Worm (Caenorhabditis elegans) whole organism, L4/young adult: Measurements from ENCODE around the gene T20G5.13.

Experiments
- W03F9.2 ChIP-seq: fragments of 150-350 bp; optimal IDR thresholded peaks from 2 replicates; lab custom pipeline; 2014; ENCODE audit warnings: missing biosample characterization, missing genetic modification characterization
- dao-5 ChIP-seq: sonication (generic microtip); optimal IDR thresholded peaks from 2 replicates; lab custom pipeline; 2016; ENCODE audit warnings: missing genotype, missing genetic modification characterization, moderate library complexity, missing compliant biosample characterization
- him-1 ChIP-seq: sonication (generic microtip); optimal IDR thresholded peaks from 2 replicates; lab custom pipeline; 2016; ENCODE audit warnings: missing genotype, missing genetic modification reagents, missing genetic modification characterization, missing compliant biosample characterization

The T20G5.13 gene

DNA sequence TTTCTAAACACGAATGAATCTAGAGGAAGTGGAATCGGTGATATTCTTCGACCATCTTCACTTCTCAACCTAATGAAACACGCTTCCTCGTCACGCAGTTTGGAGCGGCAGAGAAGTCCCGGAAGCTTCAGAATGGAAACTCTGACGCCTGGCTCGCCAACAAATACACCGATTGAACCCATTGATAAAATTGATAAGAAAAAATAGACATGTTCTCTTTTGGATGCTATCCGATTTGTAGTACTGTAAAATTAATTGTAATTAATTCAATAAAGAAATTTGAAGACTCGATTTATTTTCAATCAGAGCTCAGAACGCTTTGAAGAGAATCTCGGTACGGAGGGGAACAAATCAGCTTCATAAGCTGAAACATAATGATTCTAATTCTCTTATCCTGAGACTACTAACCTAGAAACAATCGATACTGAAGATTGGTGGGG is 13.4 kb upstream of the T20G5.13 start:
- TF ChIP-seq dao-5 (tag; lab: Kevin White, UChicago) (peak; percentile 58), him-1 (tag; lab: Kevin White, UChicago) (no peak), W03F9.2 (tag; lab: Kevin White, UChicago) (no peak)

DNA sequence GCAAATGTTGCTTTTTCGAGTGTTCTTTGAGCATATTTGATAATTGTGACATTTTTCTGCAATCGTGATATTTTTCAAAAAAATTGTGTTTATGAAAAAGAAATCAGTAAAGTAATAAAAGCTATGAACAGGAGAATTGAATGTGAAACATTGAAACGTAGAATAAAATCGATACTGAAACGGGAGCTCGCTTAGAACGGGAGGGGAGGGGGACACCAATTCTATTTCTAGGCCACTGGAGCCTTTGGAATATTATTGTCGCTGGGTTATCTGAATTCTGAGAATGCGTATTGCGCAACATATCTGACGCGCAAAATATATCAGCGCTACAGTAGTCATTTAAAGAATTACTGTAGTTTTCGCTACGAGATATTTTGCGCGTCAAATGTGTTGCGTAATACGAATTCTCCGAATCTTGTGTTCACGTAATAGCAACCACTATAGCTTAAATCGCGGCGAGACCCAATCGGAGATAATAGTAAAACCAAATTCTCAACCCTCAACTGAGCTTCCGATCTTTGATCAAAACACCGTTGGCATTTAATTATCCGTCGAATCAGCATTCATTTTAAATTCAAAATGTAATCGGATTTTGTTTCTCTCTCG is 10.9 kb upstream of the T20G5.13 start, which contains the start of the genes blos-1 and best-18:
blos-1 (minus strand) TSS at position 58 of the 606 bp plus-strand sequence.
best-18 (plus strand) TSS at position 508 of the 606 bp plus-strand sequence.
- TF ChIP-seq dao-5 (tag; lab: Kevin White, UChicago) (no peak), W03F9.2 (tag; lab: Kevin White, UChicago) (no peak)

DNA sequence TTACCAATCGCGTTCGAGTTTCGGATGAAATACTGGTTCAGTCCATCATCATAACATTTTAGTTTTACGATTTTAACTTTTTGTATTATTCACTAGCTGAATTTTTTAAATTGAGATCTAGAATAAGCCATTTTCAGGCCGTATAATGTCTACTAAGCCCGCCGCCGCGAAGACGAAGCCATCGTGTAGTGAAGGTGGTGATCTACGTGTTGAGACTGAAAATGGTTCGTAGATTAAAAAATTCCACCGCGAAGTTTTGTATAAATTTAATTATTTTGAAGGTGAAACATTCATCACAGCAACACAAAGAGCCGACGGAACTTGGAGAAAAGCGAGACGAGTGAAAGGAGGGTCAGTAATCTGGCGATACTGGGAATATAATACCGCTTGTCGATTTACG is 8.6 kb upstream of the T20G5.13 start, which contains the start of gene T20G5.9:
T20G5.9 (plus strand) TSS at position 138 of the 400 bp plus-strand sequence.
- TF ChIP-seq W03F9.2 (tag; lab: Kevin White, UChicago) = no peak
- no peak for TF ChIP-seq him-1 (tag; lab: Kevin White, UChicago)
- no peak for TF ChIP-seq dao-5 (tag; lab: Kevin White, UChicago)

DNA sequence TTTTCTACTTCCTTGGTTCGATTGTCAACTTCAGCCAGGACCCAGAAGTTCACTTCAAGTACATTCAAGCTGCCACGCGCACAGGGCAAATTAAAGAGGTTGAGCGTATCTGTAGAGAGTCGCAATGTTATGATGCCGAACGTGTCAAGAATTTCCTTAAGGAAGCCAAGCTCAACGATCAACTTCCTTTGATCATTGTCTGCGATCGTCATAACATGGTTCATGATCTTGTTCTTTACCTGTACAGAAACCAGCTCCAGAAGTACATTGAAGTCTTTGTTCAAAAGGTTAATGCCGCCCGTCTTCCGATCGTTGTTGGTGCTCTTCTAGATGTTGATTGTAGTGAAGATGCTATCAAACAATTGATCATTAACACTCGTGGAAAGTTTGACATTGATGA is 5.2 kb upstream of the T20G5.13 start:
- TF ChIP-seq W03F9.2 (tag; lab: Kevin White, UChicago) (no peak), dao-5 (tag; lab: Kevin White, UChicago) (no peak), him-1 (tag; lab: Kevin White, UChicago) (no peak)

- no peak for TF ChIP-seq W03F9.2 (tag; lab: Kevin White, UChicago)
- TF ChIP-seq him-1 (tag; lab: Kevin White, UChicago) = no peak
- no peak for TF ChIP-seq dao-5 (tag; lab: Kevin White, UChicago)
Measured at ce11 chrIII:10202894-10203871, 2.0 kb upstream of the T20G5.13 start, which contains the start of gene chc-1. Gene chc-1 (plus strand): TSS chrIII:10203821.

- TF ChIP-seq dao-5 (tag; lab: Kevin White, UChicago) (no peak), him-1 (tag; lab: Kevin White, UChicago) (no peak), W03F9.2 (tag; lab: Kevin White, UChicago) (no peak)
Measured at ce11 chrIII:10202391-10202790, 1.3 kb upstream of the T20G5.13 start.

DNA sequence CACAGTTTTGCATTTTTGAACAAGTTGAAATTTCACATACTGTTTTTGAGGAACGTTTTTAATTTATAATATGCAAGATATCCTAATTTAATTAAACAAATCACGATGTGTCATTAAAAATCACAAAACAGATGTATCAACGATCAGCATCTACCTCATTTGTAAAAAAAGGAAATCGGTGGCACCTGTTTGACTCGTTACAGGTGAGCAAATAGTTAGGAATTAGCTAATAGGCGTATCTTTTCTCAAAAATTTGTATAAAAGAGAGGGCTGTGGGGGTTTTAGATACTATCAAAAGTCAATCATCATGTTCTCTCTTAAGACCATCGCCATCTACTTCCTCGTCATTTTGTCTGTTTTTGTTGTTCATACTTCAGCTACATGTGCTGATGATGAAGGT is 2.1 kb downstream of the T20G5.13 start, which contains the start of gene T20G5.8:
T20G5.8 (plus strand) TSS at position 301 of the 400 bp plus-strand sequence.
- no peak for TF ChIP-seq dao-5 (tag; lab: Kevin White, UChicago)
- TF ChIP-seq him-1 (tag; lab: Kevin White, UChicago) = no peak
- TF ChIP-seq W03F9.2 (tag; lab: Kevin White, UChicago) = no peak

DNA sequence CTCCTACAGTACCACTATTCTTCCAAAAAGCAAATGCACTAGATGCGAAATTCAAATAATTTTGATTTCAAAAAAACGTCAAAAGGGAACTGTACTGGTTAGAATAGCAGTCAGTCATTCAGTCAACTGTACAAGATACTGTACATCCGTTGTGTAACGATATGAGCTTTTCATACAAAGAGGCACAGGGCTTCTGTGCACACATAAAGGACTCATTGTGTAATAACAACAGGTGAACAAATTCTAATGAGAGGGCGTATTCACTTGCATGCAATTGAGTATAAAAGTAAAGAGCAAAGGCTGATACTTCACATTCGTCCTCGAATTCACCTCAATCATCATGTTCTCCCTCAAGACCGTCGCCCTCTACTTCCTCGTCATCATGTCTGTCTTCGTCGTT is 3.7 kb downstream of the T20G5.13 start, which contains the start of gene dod-6:
dod-6 (plus strand) TSS at position 301 of the 400 bp plus-strand sequence.
- TF ChIP-seq dao-5 (tag; lab: Kevin White, UChicago) = no peak
- TF ChIP-seq him-1 (tag; lab: Kevin White, UChicago) = no peak
- TF ChIP-seq W03F9.2 (tag; lab: Kevin White, UChicago) = no peak

- TF ChIP-seq W03F9.2 (tag; lab: Kevin White, UChicago) (no peak), him-1 (tag; lab: Kevin White, UChicago) (no peak), dao-5 (tag; lab: Kevin White, UChicago) (no peak)
Measured at ce11 chrIII:10196796-10197195, 4.3 kb downstream of the T20G5.13 start.

DNA sequence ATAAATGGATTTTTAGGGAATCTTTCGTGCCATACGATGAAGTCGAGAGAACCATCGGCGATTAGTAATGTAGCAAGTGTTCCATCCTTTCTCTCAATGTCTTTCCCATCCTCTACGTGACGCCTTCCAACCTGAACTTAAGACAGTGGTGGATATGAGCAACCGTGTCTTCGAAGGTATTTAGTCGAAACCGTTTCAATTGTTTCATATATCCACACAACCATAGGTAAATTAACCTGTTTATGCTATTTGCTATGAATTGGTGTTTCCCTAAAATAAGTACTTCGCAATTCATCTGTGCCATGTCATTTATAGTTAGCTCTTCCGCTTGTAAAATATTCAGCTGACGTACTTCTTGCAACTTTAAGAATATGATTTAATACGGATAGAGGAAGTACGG is 5.2 kb downstream of the T20G5.13 start:
- TF ChIP-seq him-1 (tag; lab: Kevin White, UChicago) = no peak
- TF ChIP-seq dao-5 (tag; lab: Kevin White, UChicago) = no peak
- TF ChIP-seq W03F9.2 (tag; lab: Kevin White, UChicago) = no peak

- no peak for TF ChIP-seq W03F9.2 (tag; lab: Kevin White, UChicago)
- TF ChIP-seq dao-5 (tag; lab: Kevin White, UChicago) = no peak
- no peak for TF ChIP-seq him-1 (tag; lab: Kevin White, UChicago)
Measured at ce11 chrIII:10194569-10194968, 6.6 kb downstream of the T20G5.13 start.

DNA sequence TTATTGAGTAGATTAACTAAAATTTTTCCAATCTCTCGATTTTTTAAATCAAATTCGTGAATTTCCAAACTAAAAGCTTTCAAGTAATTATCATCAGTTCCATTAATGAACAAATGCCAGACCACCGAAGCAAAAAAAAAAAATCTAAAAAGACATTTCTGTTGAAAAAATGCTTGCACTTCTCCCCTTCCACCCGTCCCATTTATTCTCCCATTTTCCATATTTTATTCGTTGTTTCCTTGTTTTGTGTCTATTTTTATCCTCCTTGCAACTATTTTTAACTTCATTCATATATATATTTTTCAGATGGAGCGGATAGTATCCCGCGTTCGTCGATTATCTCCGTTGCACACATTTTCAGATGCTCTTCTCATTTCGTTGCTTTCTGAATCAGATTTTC is 12.2 kb downstream of the T20G5.13 start, which contains the start of gene epac-1:
epac-1 (plus strand) TSS at position 301 of the 400 bp plus-strand sequence.
- TF ChIP-seq dao-5 (tag; lab: Kevin White, UChicago) (no peak), him-1 (tag; lab: Kevin White, UChicago) (no peak), W03F9.2 (tag; lab: Kevin White, UChicago) (no peak)

- no peak for TF ChIP-seq dao-5 (tag; lab: Kevin White, UChicago)
- peak; percentile 28 for TF ChIP-seq him-1 (tag; lab: Kevin White, UChicago)
Measured at ce11 chrIII:10187840-10188239, 13.3 kb downstream of the T20G5.13 start.
